Fruit fly (Drosophila melanogaster) whole organism, wandering third instar larva: ENCODE results near the gene CG9514.

Experiments used
- Dfd ChIP-seq: fragments of >200 bp; optimal IDR thresholded peaks from 2 replicates; lab custom pipeline; 2017; ENCODE audit warnings: missing biosample characterization, missing genetic modification characterization
- GATAd ChIP-seq: sonication (Bioruptor generic); optimal IDR thresholded peaks from 2 replicates; lab custom pipeline; 2016; ENCODE audit warnings: missing biosample characterization, missing genetic modification characterization
- Hnf4 ChIP-seq: fragments of 200-800 bp; sonication (Bioruptor generic); optimal IDR thresholded peaks from 2 replicates; lab custom pipeline; 2016; ENCODE audit warnings: missing biosample characterization, mild to moderate bottlenecking, missing genetic modification characterization
- Hr78 ChIP-seq: fragments of >200 bp; optimal IDR thresholded peaks from 2 replicates; lab custom pipeline; 2017; ENCODE audit warnings: missing biosample characterization, missing genetic modification characterization
- Myc ChIP-seq: fragments of >200 bp; optimal IDR thresholded peaks from 2 replicates; lab custom pipeline; 2017
- Rel ChIP-seq, 2 experiments: fragments of 200-800 bp; sonication (Bioruptor generic) in 1 of 2; optimal IDR thresholded peaks; 2 replicates in 1 of 2; 3 replicates in 1 of 2; lab custom pipeline; 2016 to 2019; ENCODE audit warnings: mild to moderate bottlenecking in 2 of 2, missing biosample characterization in 2 of 2, missing genetic modification characterization in 2 of 2, moderate library complexity in 1 of 2
- Vsx2 ChIP-seq: fragments of 200-300, 225-300 bp; sonication (Bioruptor generic); optimal IDR thresholded peaks from 2 replicates; lab custom pipeline; 2018; ENCODE audit warnings: missing biosample characterization, missing genetic modification characterization; ENCODE audit not compliant: partially characterized antibody
- br ChIP-seq: fragments of 200-800 bp; sonication (Bioruptor generic); optimal IDR thresholded peaks from 2 replicates; lab custom pipeline; 2016; ENCODE audit warnings: missing biosample characterization, missing genetic modification characterization
- brk ChIP-seq: fragments of 200-800 bp; sonication (Bioruptor generic); optimal IDR thresholded peaks from 2 replicates; lab custom pipeline; 2016; ENCODE audit warnings: missing biosample characterization, mild to moderate bottlenecking, missing genetic modification characterization
- dmrt93B ChIP-seq: fragments of 200-800 bp; sonication (Bioruptor generic); optimal IDR thresholded peaks from 2 replicates; lab custom pipeline; 2018; ENCODE audit warnings: missing biosample characterization, mild to moderate bottlenecking, missing genetic modification characterization
- dsf ChIP-seq: sonication (Bioruptor generic); optimal IDR thresholded peaks from 2 replicates; lab custom pipeline; 2016; ENCODE audit warnings: missing biosample characterization, missing genetic modification characterization, borderline replicate concordance
- h ChIP-seq: fragments of 200-800 bp; sonication (Bioruptor generic); optimal IDR thresholded peaks from 3 replicates; lab custom pipeline; 2016; ENCODE audit warnings: missing biosample characterization, mild to moderate bottlenecking, missing genetic modification characterization
- psq ChIP-seq: fragments of 200-800 bp; sonication (Bioruptor generic); optimal IDR thresholded peaks from 3 replicates; lab custom pipeline; 2017; ENCODE audit warnings: missing biosample characterization, mild to moderate bottlenecking, missing genetic modification characterization, moderate library complexity
- rgr ChIP-seq: fragments of 200-800 bp; sonication (Bioruptor generic); optimal IDR thresholded peaks from 3 replicates; lab custom pipeline; 2016; ENCODE audit warnings: missing biosample characterization, mild to moderate bottlenecking, missing genetic modification characterization

- TF ChIP-seq br (peak; percentile 84), psq (GFP tag; lab: Kevin White, UChicago) (peak; percentile 81), brk (peak; percentile 65), Myc (lab: Kevin White, UChicago) (no peak), Dfd (GFP tag; lab: Kevin White, UChicago) (no peak), Hr78 (no peak), Vsx2 (GFP tag; lab: Kevin White, UChicago) (no peak), dmrt93B (peak; percentile 57), Rel (GFP tag; optimal IDR thresholded peaks at IDR 0.05; lab: Kevin White, UChicago) (no peak), Rel (tag; optimal IDR thresholded peaks at IDR 0.05; lab: Kevin White, UChicago) (no peak), GATAd (GFP tag; lab: Kevin White, UChicago) (no peak), h (GFP tag; lab: Kevin White, UChicago) (peak; percentile 92), Hnf4 (GFP tag; lab: Kevin White, UChicago) (peak; percentile 78), dsf (GFP tag; lab: Kevin White, UChicago) (peak; percentile 26), rgr (GFP tag; lab: Kevin White, UChicago) (peak; percentile 90)
Measured at dm6 chrX:14882536-14883118, 14.1 kb downstream of the CG9514 start, which contains the start of the genes CG45064 and CG45065.
